Fruit fly (Drosophila melanogaster) whole organism: ENCODE measurements around the gene CkIIbeta.

ENCODE experiments used
- CG8478 ChIP-seq: fragments of >200 bp; optimal IDR thresholded peaks from 2 replicates; lab custom pipeline; 2018; ENCODE audit warnings: inconsistent platforms
- Dll ChIP-seq: fragments of >200 bp; optimal IDR thresholded peaks from 2 replicates; lab custom pipeline; 2017
- EcR ChIP-seq, 2 experiments: fragments of >200 bp; optimal IDR thresholded peaks; 2 replicates each; lab custom pipeline; 2017; ENCODE audit warnings: missing biosample characterization in 2 of 2, missing genetic modification characterization in 2 of 2, missing genetic modification reagents in 2 of 2
- pan ChIP-seq: fragments of >200 bp; optimal IDR thresholded peaks from 2 replicates; lab custom pipeline; 2017
- psq ChIP-seq: fragments of >200 bp; optimal IDR thresholded peaks from 2 replicates; lab custom pipeline; 2017
- usp ChIP-seq: fragments of >200 bp; optimal IDR thresholded peaks from 2 replicates; lab custom pipeline; 2017; ENCODE audit warnings: missing biosample characterization, missing genetic modification characterization, mixed read lengths

CkIIbeta gene

DNA sequence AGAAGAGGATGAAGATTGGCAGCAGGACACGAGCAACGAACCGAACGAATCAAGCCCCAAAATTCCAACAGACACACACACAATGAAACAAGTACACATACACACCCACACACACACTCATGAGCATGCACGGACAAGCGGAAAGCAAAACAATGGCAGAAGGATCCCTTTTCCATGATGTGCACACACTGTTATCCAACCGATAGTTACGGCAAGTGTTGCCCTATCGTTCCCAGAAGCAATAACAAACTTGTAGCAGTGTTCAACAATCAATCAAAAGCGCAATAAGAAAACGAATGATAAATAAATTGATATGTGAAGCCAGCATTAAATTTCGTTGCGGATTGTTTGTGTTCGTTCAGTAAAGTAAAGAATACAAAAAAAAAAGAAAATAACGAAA lies 4.6 kb downstream of the CkIIbeta start:
- TF ChIP-seq EcR (GFP tag; optimal IDR thresholded peaks at IDR 0.05; lab: Kevin White, UChicago), result no peak
- no peak for TF ChIP-seq CG8478
- TF ChIP-seq psq, result no peak
- TF ChIP-seq usp (GFP tag; lab: Kevin White, UChicago), result no peak
- no peak for TF ChIP-seq Dll
- no peak for TF ChIP-seq pan (lab: Kevin White, UChicago)

- TF ChIP-seq psq (no peak), CG8478 (no peak), usp (GFP tag; lab: Kevin White, UChicago) (no peak), pan (lab: Kevin White, UChicago) (no peak), EcR (GFP tag; optimal IDR thresholded peaks at IDR 0.05; lab: Kevin White, UChicago) (no peak), Dll (no peak)
These were observed 6.2 kb downstream of the CkIIbeta start for dm6 chrX:11798522-11798921.

dm6 chrX:11799931-11800330 lies 7.6 kb downstream of the CkIIbeta start:
- TF ChIP-seq psq (no peak), CG8478 (no peak), pan (lab: Kevin White, UChicago) (no peak), usp (GFP tag; lab: Kevin White, UChicago) (no peak), EcR (GFP tag; optimal IDR thresholded peaks at IDR 0.05; lab: Kevin White, UChicago) (no peak), Dll (no peak)

DNA sequence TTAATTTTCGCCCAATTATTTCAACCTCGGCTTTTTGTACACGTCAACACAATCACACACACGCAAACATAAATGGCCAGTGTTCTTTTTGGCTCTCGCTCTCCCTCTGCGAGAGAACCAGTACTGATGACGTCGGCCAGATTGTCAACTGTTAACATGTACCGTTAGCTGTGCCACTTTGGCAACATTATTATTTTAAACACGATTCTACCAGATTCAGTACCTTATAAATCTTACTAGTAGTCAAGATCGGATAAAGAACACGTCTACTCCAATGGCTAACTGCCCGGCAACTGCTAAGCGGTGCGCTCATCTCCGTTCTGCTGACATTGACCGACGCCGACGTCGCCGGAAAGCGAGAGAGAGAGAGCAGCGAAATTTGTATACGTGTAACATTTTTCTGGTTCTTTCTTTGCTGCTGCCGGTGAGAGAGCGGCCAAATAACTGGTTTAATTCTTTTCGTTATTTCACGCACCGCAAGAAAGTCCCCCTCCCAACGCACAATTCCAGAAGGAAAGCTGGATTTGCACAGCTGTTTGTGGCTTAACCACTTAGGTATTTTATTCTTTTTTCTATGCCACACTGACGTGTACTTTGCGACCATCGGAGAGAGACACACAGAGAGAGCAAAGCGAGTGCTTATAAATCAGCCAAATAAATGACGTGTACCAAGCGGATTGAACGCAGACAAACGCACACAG lies 12.9 kb downstream of the CkIIbeta start:
- no peak for TF ChIP-seq psq
- no peak for TF ChIP-seq Dll
- no peak for TF ChIP-seq pan (lab: Kevin White, UChicago)
- no peak for TF ChIP-seq CG8478

dm6 chrX:11806196-11806595 lies 13.9 kb downstream of the CkIIbeta start:
- no peak for TF ChIP-seq EcR (GFP tag; optimal IDR thresholded peaks at IDR 0.05; lab: Kevin White, UChicago)
- TF ChIP-seq psq, result no peak
- no peak for TF ChIP-seq CG8478

dm6 chrX:11806867-11807747 lies 14.8 kb downstream of the CkIIbeta start, which contains the start of gene Hsc70-3:
Hsc70-3 (minus strand) TSS chrX:11807117.
- TF ChIP-seq pan (lab: Kevin White, UChicago) (no peak), psq (no peak), EcR (GFP tag; optimal IDR thresholded peaks at IDR 0.05; lab: Kevin White, UChicago) (no peak), usp (GFP tag; lab: Kevin White, UChicago) (no peak), Dll (no peak), CG8478 (no peak)

DNA sequence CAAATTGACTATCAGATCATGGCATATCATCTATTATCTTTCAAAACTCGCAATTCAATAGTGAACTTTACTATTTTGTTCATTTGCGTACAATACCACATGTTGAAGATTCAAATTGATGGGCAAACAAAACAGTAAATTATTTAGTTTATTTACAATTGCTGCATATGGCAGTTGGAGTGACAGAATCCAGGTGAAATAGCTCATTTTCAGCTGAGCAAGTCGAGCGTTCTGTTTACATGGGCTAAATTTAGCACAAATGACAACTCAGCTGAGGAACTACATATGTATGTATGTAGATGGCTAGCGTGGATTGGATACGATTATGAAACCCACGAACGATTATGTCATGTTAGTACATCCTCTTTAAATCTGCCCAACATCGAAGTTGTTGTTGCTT lies 20.5 kb downstream of the CkIIbeta start:
- TF ChIP-seq EcR (GFP tag; optimal IDR thresholded peaks at IDR 0.05; lab: Kevin White, UChicago) (no peak), psq (no peak)

dm6 chrX:11813721-11814161 lies 21.4 kb downstream of the CkIIbeta start:
- no peak for TF ChIP-seq EcR (GFP tag; optimal IDR thresholded peaks at IDR 0.05; lab: Kevin White, UChicago)
- TF ChIP-seq psq, result no peak
- TF ChIP-seq pan (lab: Kevin White, UChicago), result no peak
- TF ChIP-seq CG8478, result no peak
- TF ChIP-seq usp (GFP tag; lab: Kevin White, UChicago), result no peak
- no peak for TF ChIP-seq Dll

DNA sequence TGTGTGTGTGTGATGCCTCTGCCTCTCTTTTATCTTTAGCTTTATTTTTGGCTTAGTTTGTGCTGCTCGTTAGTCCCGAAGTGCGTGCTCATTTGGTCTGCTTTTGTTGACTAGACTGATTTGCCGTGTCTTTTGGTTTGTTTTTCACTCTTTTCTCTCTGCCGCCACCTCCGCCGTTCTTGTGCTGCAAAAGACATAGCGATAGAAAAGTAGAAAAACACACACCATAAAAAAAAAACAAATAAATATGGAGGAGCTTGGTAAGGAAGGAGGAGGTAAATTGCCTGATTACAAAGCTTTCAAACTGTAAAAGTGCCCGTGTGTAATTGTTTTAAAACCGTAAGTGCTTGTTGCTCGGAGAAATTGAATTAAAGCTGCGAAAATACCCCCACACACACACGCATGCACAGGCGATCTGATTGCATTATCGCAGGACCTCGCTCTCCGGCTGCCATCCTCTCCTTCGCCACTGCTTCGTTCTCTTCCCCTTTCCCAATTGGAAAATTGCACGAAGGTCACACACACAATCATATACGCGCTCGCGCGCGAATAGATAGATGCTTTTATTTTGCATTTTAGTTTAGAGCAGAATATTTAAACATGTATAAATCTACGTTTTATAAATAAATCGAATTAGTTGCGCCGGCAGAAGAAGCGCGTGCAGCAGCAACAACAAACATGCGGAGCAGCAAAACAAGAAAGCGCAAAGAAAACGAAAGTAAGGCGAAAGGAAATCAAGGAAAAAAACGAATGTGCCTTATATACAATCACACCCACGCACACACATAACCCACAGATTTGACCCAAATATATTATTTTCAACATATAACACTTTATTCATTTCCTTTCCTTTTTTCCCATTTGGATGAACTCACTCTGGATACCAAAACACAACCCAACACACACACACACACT lies 23.3 kb downstream of the CkIIbeta start:
- TF ChIP-seq pan (lab: Kevin White, UChicago) (no peak), Dll (no peak), usp (GFP tag; lab: Kevin White, UChicago) (no peak), psq (no peak), EcR (GFP tag; optimal IDR thresholded peaks at IDR 0.05; lab: Kevin White, UChicago) (no peak), CG8478 (no peak)

DNA sequence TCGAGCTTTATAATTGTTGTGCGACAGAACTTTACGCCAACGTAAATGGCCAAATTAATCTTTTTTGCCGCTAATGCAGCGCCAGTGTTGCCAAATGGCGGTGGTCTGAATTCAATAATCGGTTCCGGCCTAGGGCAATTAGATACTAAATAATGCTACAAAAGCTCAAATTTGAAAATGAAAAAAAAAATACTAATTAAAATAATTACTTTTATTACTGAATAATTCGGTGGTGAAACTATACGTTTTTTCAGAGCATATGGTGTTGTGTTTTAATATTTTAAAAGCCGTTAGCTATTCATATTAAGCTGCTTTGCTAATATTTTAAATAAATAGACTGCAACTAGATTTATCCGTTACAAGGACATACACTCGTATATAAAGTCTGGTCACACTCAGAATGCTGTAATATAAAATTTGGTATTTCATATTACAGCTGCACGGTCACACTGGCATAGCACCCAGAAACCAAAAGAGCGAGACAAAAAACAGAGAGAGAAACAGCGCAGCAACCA lies 24.2 kb downstream of the CkIIbeta start, which contains the start of the genes CG1578 and rudhira:
CG1578 (minus strand) TSS at position 118 of the 515 bp plus-strand sequence.
rudhira (plus strand) TSS at position 465 of the 515 bp plus-strand sequence.
- TF ChIP-seq Dll (no peak), CG8478 (no peak), usp (GFP tag; lab: Kevin White, UChicago) (no peak), psq (no peak)

- TF ChIP-seq pan (lab: Kevin White, UChicago) (no peak), CG8478 (no peak), Dll (no peak), psq (no peak), usp (GFP tag; lab: Kevin White, UChicago) (no peak), EcR (GFP tag; optimal IDR thresholded peaks at IDR 0.05; lab: Kevin White, UChicago) (no peak)
These were observed 25.0 kb downstream of the CkIIbeta start for dm6 chrX:11817183-11817972.
